Worm (Caenorhabditis elegans) whole organism, young adult: ENCODE measurements around the gene ssp-33.

Source experiments
- F39B2.1 ChIP-seq: fragments of 200-800 bp; sonication (Bioruptor generic); IDR thresholded peaks from 2 replicates; pipeline ENCODE4 v1.3.6; 2022; ENCODE audit warnings: missing genetic modification reagents, missing genetic modification characterization, missing compliant biosample characterization
- F57C9.4 ChIP-seq: sonication (generic microtip); optimal IDR thresholded peaks from 2 replicates; lab custom pipeline; 2017; ENCODE audit warnings: mild to moderate bottlenecking, missing genetic modification characterization, missing compliant biosample characterization
- ama-1 ChIP-seq, 3 experiments: fragments of 150-350 bp in 1 of 3; sonication (generic microtip) in 2 of 3; optimal IDR thresholded peaks; 2 replicates each; lab custom pipeline; 2014 to 2018; ENCODE audit warnings: missing biosample characterization in 2 of 3, missing genetic modification characterization in 2 of 3, missing genetic modification reagents in 2 of 3
- athp-1 ChIP-seq: sonication (generic microtip); optimal IDR thresholded peaks from 2 replicates; lab custom pipeline; 2017; ENCODE audit warnings: mild to moderate bottlenecking, missing genetic modification characterization, missing compliant biosample characterization
- ccch-3 ChIP-seq: fragments of 200-800 bp; sonication (Bioruptor generic); optimal IDR thresholded peaks from 2 replicates; lab custom pipeline; 2018; ENCODE audit warnings: mild to moderate bottlenecking, missing genetic modification characterization, missing compliant biosample characterization
- ceh-40 ChIP-seq: fragments of 200-800 bp; sonication (Bioruptor generic); IDR thresholded peaks from 2 replicates; pipeline ENCODE4 v1.3.6; 2022; ENCODE audit warnings: missing genetic modification characterization, missing compliant biosample characterization
- dox-1 ChIP-seq: fragments of 200-800 bp; sonication (Bioruptor generic); IDR thresholded peaks from 2 replicates; pipeline ENCODE4 v1.3.6; 2022; ENCODE audit warnings: missing genetic modification reagents, missing genetic modification characterization, missing compliant biosample characterization
- nfya-1 ChIP-seq: sonication (generic microtip); optimal IDR thresholded peaks from 2 replicates; lab custom pipeline; 2017; ENCODE audit warnings: antibody characterized with exemption, missing compliant biosample characterization, missing genetic modification characterization, borderline replicate concordance; ENCODE audit not compliant: insufficient read depth
- pha-4 ChIP-seq: fragments of 150-350 bp; sonication (generic microtip); optimal IDR thresholded peaks from 2 replicates; lab custom pipeline; 2014; ENCODE audit warnings: missing biosample characterization, missing genetic modification reagents, missing genetic modification characterization
- snpc-4 ChIP-seq, 5 experiments: fragments of 150-350 bp in 1 of 5; sonication (generic microtip) in 4 of 5; optimal IDR thresholded peaks; 2 replicates each; lab custom pipeline; 2014 to 2018; ENCODE audit warnings: missing genetic modification characterization in 5 of 5, missing biosample characterization in 3 of 5, antibody characterized with exemption in 2 of 5, mild to moderate bottlenecking in 2 of 5, missing compliant biosample characterization in 2 of 5, missing genotype in 2 of 5, moderate library complexity in 2 of 5, missing genetic modification reagents in 1 of 5
- unc-62 ChIP-seq: fragments of 150-350 bp; optimal IDR thresholded peaks from 2 replicates; lab custom pipeline; 2014; ENCODE audit warnings: missing biosample characterization, missing genetic modification reagents, missing genetic modification characterization
- ztf-22 ChIP-seq: fragments of 200-800 bp; sonication (Bioruptor generic); optimal IDR thresholded peaks from 2 replicates; lab custom pipeline; 2018; ENCODE audit warnings: mild to moderate bottlenecking, missing genetic modification characterization, moderate library complexity, missing compliant biosample characterization

ce11 chrV:14725409-14725808 lies 14.2 kb downstream of the ssp-33 start:
- TF ChIP-seq dox-1 (GFP tag; lab: Robert Waterston, UW) (no peak), snpc-4 (GFP tag; optimal IDR thresholded peaks at IDR 0.05; lab: Kevin White, UChicago) (no peak), snpc-4 (tag; optimal IDR thresholded peaks at IDR 0.05; lab: Kevin White, UChicago) (no peak), pha-4 (tag; lab: Kevin White, UChicago) (no peak), ama-1 (optimal IDR thresholded peaks at IDR 0.05; lab: Kevin White, UChicago) (no peak), ama-1 (GFP tag; optimal IDR thresholded peaks at IDR 0.05; lab: Kevin White, UChicago) (no peak), nfya-1 (tag; lab: Kevin White, UChicago) (no peak), ceh-40 (GFP tag; lab: Robert Waterston, UW) (no peak), ccch-3 (GFP tag; lab: Kevin White, UChicago) (no peak), F57C9.4 (tag; lab: Kevin White, UChicago) (no peak), athp-1 (tag; lab: Kevin White, UChicago) (no peak), F39B2.1 (GFP tag; lab: Robert Waterston, UW) (no peak), unc-62 (GFP tag; lab: Kevin White, UChicago) (no peak), ztf-22 (GFP tag; lab: Kevin White, UChicago) (no peak)
